Fruit fly (Drosophila melanogaster): ENCODE results near the gene kmr.

Gene kmr

dm6 chr3R:13800430-13800848, 85.4 kb downstream of the kmr start (continued):
- TF ChIP-seq achi (GFP tag; optimal IDR thresholded peaks at IDR 0.05) (peak; percentile 84), CG15336 (GFP tag; IDR thresholded peaks at IDR 0.05) (peak; percentile 91), CG31627 (GFP tag; optimal IDR thresholded peaks at IDR 0.05) (peak; percentile 40), CG16779 (tag; optimal IDR thresholded peaks at IDR 0.05) (peak; percentile 46), CG11294 (GFP tag; IDR thresholded peaks at IDR 0.05) (peak; percentile 75), CG10631 (GFP tag; optimal IDR thresholded peaks at IDR 0.05) (peak; percentile 75), ss (GFP tag; optimal IDR thresholded peaks at IDR 0.05) (peak; percentile 50 to 85), OdsH (GFP tag; optimal IDR thresholded peaks at IDR 0.05) (peak; percentile 72), CG32006 (GFP tag; optimal IDR thresholded peaks at IDR 0.05) (peak; percentile 81), Hr4 (GFP tag; optimal IDR thresholded peaks at IDR 0.05) (peak; percentile 67), topi (GFP tag; optimal IDR thresholded peaks at IDR 0.05) (peak; percentile 65), Lpt (GFP tag; optimal IDR thresholded peaks at IDR 0.05) (peak; percentile 51), CG10669 (GFP tag; optimal IDR thresholded peaks at IDR 0.05) (peak; percentile 65), Eip93F (GFP tag; optimal IDR thresholded peaks at IDR 0.05) (no peak), CG7368 (GFP tag; optimal IDR thresholded peaks at IDR 0.05) (peak; percentile 53), CG8119 (GFP tag; IDR thresholded peaks at IDR 0.05) (peak; percentile 88), lz (GFP tag; optimal IDR thresholded peaks at IDR 0.05) (peak; percentile 70), CG11762 (GFP tag; optimal IDR thresholded peaks at IDR 0.05; ENCODE audit: insufficient read depth) (peak; percentile 55), Hr38 (GFP tag; optimal IDR thresholded peaks at IDR 0.05) (no peak)

- TF ChIP-seq CG3032 (tag; optimal IDR thresholded peaks at IDR 0.05) = no peak
- no peak for TF ChIP-seq Hr38 (GFP tag; optimal IDR thresholded peaks at IDR 0.05)
- TF ChIP-seq Lpt (GFP tag; optimal IDR thresholded peaks at IDR 0.05) = no peak
- no peak for TF ChIP-seq CG10631 (GFP tag; optimal IDR thresholded peaks at IDR 0.05)
- TF ChIP-seq achi (GFP tag; optimal IDR thresholded peaks at IDR 0.05) = no peak
- no peak for TF ChIP-seq CG31627 (GFP tag; optimal IDR thresholded peaks at IDR 0.05)
- no peak for TF ChIP-seq CG4318 (GFP tag; optimal IDR thresholded peaks at IDR 0.05)
Observed at dm6 chr3R:13801184-13802056, 86.4 kb downstream of the kmr start.

- no peak for TF ChIP-seq CG6276 (GFP tag; optimal IDR thresholded peaks at IDR 0.05)
- TF ChIP-seq svp (GFP tag) = peak; percentile 47
Observed at dm6 chr3R:13802057-13802817, 87.2 kb downstream of the kmr start.

- no peak for TF ChIP-seq Sox15 (GFP tag; optimal IDR thresholded peaks at IDR 0.05)
- TF ChIP-seq CG3919 (GFP tag; optimal IDR thresholded peaks at IDR 0.05) = no peak
- TF ChIP-seq Ets96B (tag; optimal IDR thresholded peaks at IDR 0.05) = no peak
- no peak for TF ChIP-seq dsx (GFP tag; optimal IDR thresholded peaks at IDR 0.05; ENCODE audit: poor library complexity, severe bottlenecking)
- TF ChIP-seq CG3032 (tag; optimal IDR thresholded peaks at IDR 0.05) = no peak
- no peak for TF ChIP-seq CG6854 (GFP tag; optimal IDR thresholded peaks at IDR 0.05)
- no peak for TF ChIP-seq Ets21C (GFP tag; optimal IDR thresholded peaks at IDR 0.05)
- TF ChIP-seq CG16779 (tag; optimal IDR thresholded peaks at IDR 0.05) = no peak
- no peak for TF ChIP-seq CG8119 (GFP tag; IDR thresholded peaks at IDR 0.05)
- no peak for TF ChIP-seq Hr4 (GFP tag; optimal IDR thresholded peaks at IDR 0.05)
- no peak for TF ChIP-seq salr (GFP tag; optimal IDR thresholded peaks at IDR 0.05)
- no peak for TF ChIP-seq achi (GFP tag; optimal IDR thresholded peaks at IDR 0.05)
- no peak for TF ChIP-seq Gug (GFP tag; IDR thresholded peaks at IDR 0.05)
- TF ChIP-seq CG8319 (GFP tag; optimal IDR thresholded peaks at IDR 0.05) = no peak
- no peak for TF ChIP-seq CG10631 (GFP tag; optimal IDR thresholded peaks at IDR 0.05)
- TF ChIP-seq CG6276 (GFP tag; optimal IDR thresholded peaks at IDR 0.05) = no peak
- TF ChIP-seq CG1621 (tag; optimal IDR thresholded peaks at IDR 0.05) = no peak
- TF ChIP-seq Blimp-1 (GFP tag; optimal IDR thresholded peaks at IDR 0.05) = no peak
- no peak for TF ChIP-seq CG8632 (GFP tag; optimal IDR thresholded peaks at IDR 0.05)
Observed at dm6 chr3R:13803185-13803887, 88.3 kb downstream of the kmr start.
